Fruit fly (Drosophila melanogaster) whole organism, embryonic: ENCODE data around the gene Dhdds.

ENCODE experiments used
- Adf1 ChIP-seq: fragments of 200-800 bp; sonication (Bioruptor generic); IDR thresholded peaks from 2 replicates; pipeline ENCODE4 v1.3.6; 2022; ENCODE audit warnings: missing biosample characterization, missing genetic modification characterization
- Antp ChIP-seq: fragments of 200-800 bp; sonication (Bioruptor generic); optimal IDR thresholded peaks from 3 replicates; lab custom pipeline; 2016; ENCODE audit warnings: missing biosample characterization, missing genetic modification characterization
- CG10267 ChIP-seq: fragments of 200-800 bp; sonication (Bioruptor generic); optimal IDR thresholded peaks from 2 replicates; lab custom pipeline; 2018; ENCODE audit warnings: missing biosample characterization, mild to moderate bottlenecking, missing genetic modification characterization, moderate library complexity
- CG10979 ChIP-seq: fragments of 200-800 bp; sonication (Bioruptor generic); optimal IDR thresholded peaks from 2 replicates; lab custom pipeline; 2018; ENCODE audit warnings: missing biosample characterization, mild to moderate bottlenecking, missing genetic modification characterization, moderate library complexity
- CG11456 ChIP-seq: fragments of 200-800 bp; sonication (Bioruptor generic); IDR thresholded peaks from 3 replicates; pipeline ENCODE4 v1.3.6; 2022; ENCODE audit warnings: missing biosample characterization, missing genetic modification characterization
- CG12942 ChIP-seq: fragments of 200-800 bp; sonication (Bioruptor generic); optimal IDR thresholded peaks from 3 replicates; lab custom pipeline; 2016; ENCODE audit warnings: missing biosample characterization, missing genetic modification characterization
- CG15011 ChIP-seq: fragments of 200-800 bp; sonication (Bioruptor generic); optimal IDR thresholded peaks from 3 replicates; lab custom pipeline; 2018; ENCODE audit warnings: missing biosample characterization, mild to moderate bottlenecking, missing genetic modification characterization
- CG15601 ChIP-seq: fragments of 200-800 bp; sonication (Bioruptor generic); optimal IDR thresholded peaks from 3 replicates; lab custom pipeline; 2019; ENCODE audit warnings: missing biosample characterization, mild to moderate bottlenecking, missing genetic modification characterization, moderate library complexity
- CG1602 ChIP-seq: fragments of 200-800 bp; sonication (Bioruptor generic); optimal IDR thresholded peaks from 3 replicates; lab custom pipeline; 2016; ENCODE audit warnings: missing biosample characterization, missing genetic modification characterization
- CG18619 ChIP-seq: fragments of 200-800 bp; sonication (Bioruptor generic); optimal IDR thresholded peaks from 3 replicates; lab custom pipeline; 2017; ENCODE audit warnings: missing biosample characterization, mild to moderate bottlenecking, missing genetic modification characterization
- CG2199 ChIP-seq: fragments of 200-800 bp; sonication (Bioruptor generic); IDR thresholded peaks from 3 replicates; pipeline ENCODE4 v1.3.6; 2022; ENCODE audit warnings: missing biosample characterization, missing genetic modification characterization
- CG3281 ChIP-seq: fragments of 200-800 bp; sonication (Bioruptor generic); optimal IDR thresholded peaks from 3 replicates; lab custom pipeline; 2017; ENCODE audit warnings: missing biosample characterization, mild to moderate bottlenecking, missing genetic modification characterization
- CG33213 ChIP-seq: fragments of 200-800 bp; sonication (Bioruptor generic); optimal IDR thresholded peaks from 3 replicates; lab custom pipeline; 2016; ENCODE audit warnings: missing biosample characterization, missing genetic modification characterization
- CG6272 ChIP-seq: fragments of 200-800 bp; sonication (Bioruptor generic); IDR thresholded peaks from 2 replicates; pipeline ENCODE4 v1.3.6; 2022; ENCODE audit warnings: missing biosample characterization, missing genetic modification characterization
- CG7745 ChIP-seq: fragments of 200-800 bp; sonication (Bioruptor generic); optimal IDR thresholded peaks from 2 replicates; lab custom pipeline; 2018; ENCODE audit warnings: missing biosample characterization, mild to moderate bottlenecking, missing genetic modification characterization, moderate library complexity
- CG8089 ChIP-seq: fragments of 200-800 bp; sonication (Bioruptor generic); optimal IDR thresholded peaks from 3 replicates; lab custom pipeline; 2016; ENCODE audit warnings: missing biosample characterization, missing genetic modification characterization
- CG9876 ChIP-seq: fragments of 200-800 bp; sonication (Bioruptor generic); optimal IDR thresholded peaks from 2 replicates; lab custom pipeline; 2016; ENCODE audit warnings: missing biosample characterization, missing genetic modification characterization
- Dad ChIP-seq: fragments of 200-800 bp; sonication (Bioruptor generic); optimal IDR thresholded peaks from 3 replicates; lab custom pipeline; 2016; ENCODE audit warnings: missing biosample characterization, missing genetic modification characterization
- Dref ChIP-seq: fragments of 200-800 bp; sonication (Bioruptor generic); IDR thresholded peaks from 2 replicates; pipeline ENCODE4 v1.3.6; 2022; ENCODE audit warnings: missing biosample characterization, missing genetic modification characterization
- Fer3 ChIP-seq: fragments of 200-800 bp; sonication (Bioruptor generic); optimal IDR thresholded peaks from 2 replicates; lab custom pipeline; 2018; ENCODE audit warnings: missing biosample characterization, mild to moderate bottlenecking, missing genetic modification characterization, moderate library complexity
- H2.0 ChIP-seq: fragments of 200-800 bp; sonication (Bioruptor generic); IDR thresholded peaks from 2 replicates; pipeline ENCODE4 v1.3.6; 2022; ENCODE audit warnings: missing biosample characterization, missing genetic modification characterization
- Hey ChIP-seq: fragments of 200-800 bp; sonication (Bioruptor generic); optimal IDR thresholded peaks from 3 replicates; lab custom pipeline; 2018; ENCODE audit warnings: missing biosample characterization, mild to moderate bottlenecking, missing genetic modification characterization
- Lhr ChIP-seq: fragments of 200-800 bp; sonication (Bioruptor generic); optimal IDR thresholded peaks from 3 replicates; lab custom pipeline; 2017; ENCODE audit warnings: mild to moderate bottlenecking, missing biosample characterization, missing genetic modification reagents, missing genetic modification characterization
- Lim3 ChIP-seq: fragments of 200-800 bp; sonication (Bioruptor generic); IDR thresholded peaks from 2 replicates; pipeline ENCODE4 v1.3.6; 2022; ENCODE audit warnings: missing biosample characterization, missing genetic modification characterization
- Nf-YC ChIP-seq: fragments of 200-800 bp; optimal IDR thresholded peaks from 3 replicates; lab custom pipeline; 2019; ENCODE audit warnings: missing biosample characterization, mild to moderate bottlenecking, missing genetic modification characterization, moderate library complexity
- Oaz ChIP-seq: fragments of 200-800 bp; sonication (Bioruptor generic); IDR thresholded peaks from 2 replicates; pipeline ENCODE4 v1.3.6; 2022; ENCODE audit warnings: missing biosample characterization, missing genetic modification characterization
- Poxn ChIP-seq: fragments of 200-800 bp; sonication (Bioruptor generic); IDR thresholded peaks from 2 replicates; pipeline ENCODE4 v1.3.6; 2022; ENCODE audit warnings: missing biosample characterization, missing genetic modification characterization
- Ravus ChIP-seq: fragments of 200-800 bp; sonication (Bioruptor generic); IDR thresholded peaks from 2 replicates; pipeline ENCODE4 v1.3.6; 2022; ENCODE audit warnings: missing biosample characterization, missing genetic modification characterization
- Stat92E ChIP-seq, 3 experiments: fragments of >200 bp in 2 of 3; fragments of 200-800 bp in 1 of 3; sonication (Bioruptor generic) in 1 of 3; optimal IDR thresholded peaks; 2 replicates each; lab custom pipeline; 2017 to 2019; ENCODE audit warnings: missing biosample characterization in 3 of 3, missing genetic modification characterization in 3 of 3, mild to moderate bottlenecking in 1 of 3, moderate library complexity in 1 of 3
- amos ChIP-seq: fragments of 200-800 bp; sonication (Bioruptor generic); IDR thresholded peaks from 2 replicates; pipeline ENCODE4 v1.3.6; 2022; ENCODE audit warnings: missing biosample characterization, missing genetic modification characterization; ENCODE audit not compliant: partially characterized antibody
- cg ChIP-seq: fragments of 200-800 bp; sonication (Bioruptor generic); optimal IDR thresholded peaks from 3 replicates; lab custom pipeline; 2019; ENCODE audit warnings: missing biosample characterization, mild to moderate bottlenecking, missing genetic modification characterization, moderate library complexity
- chif ChIP-seq, 2 experiments: fragments of 200-800 bp; sonication (Bioruptor generic); optimal IDR thresholded peaks; 3 replicates each; lab custom pipeline; 2016; ENCODE audit warnings: missing biosample characterization in 2 of 2, missing genetic modification characterization in 2 of 2
- dpn ChIP-seq, 2 experiments: fragments of 200-800 bp; sonication (Bioruptor generic); optimal IDR thresholded peaks; 3 replicates each; lab custom pipeline; 2016; ENCODE audit warnings: missing biosample characterization in 2 of 2, missing genetic modification characterization in 2 of 2
- en ChIP-seq: fragments of 200-800 bp; sonication (Bioruptor generic); optimal IDR thresholded peaks from 2 replicates; lab custom pipeline; 2016; ENCODE audit warnings: missing biosample characterization, missing genetic modification characterization
- grn ChIP-seq: fragments of 200-800 bp; sonication (Bioruptor generic); optimal IDR thresholded peaks from 3 replicates; lab custom pipeline; 2017; ENCODE audit warnings: missing biosample characterization, missing genetic modification characterization
- jumu ChIP-seq: fragments of 200-800 bp; sonication (Bioruptor generic); optimal IDR thresholded peaks from 3 replicates; lab custom pipeline; 2016; ENCODE audit warnings: missing biosample characterization, missing genetic modification characterization
- maf-S ChIP-seq: fragments of 200-800 bp; sonication (Bioruptor generic); optimal IDR thresholded peaks from 2 replicates; lab custom pipeline; 2016; ENCODE audit warnings: missing biosample characterization, missing genetic modification characterization
- mirr ChIP-seq: fragments of 200-800 bp; sonication (Bioruptor generic); optimal IDR thresholded peaks from 3 replicates; lab custom pipeline; 2018; ENCODE audit warnings: missing biosample characterization, mild to moderate bottlenecking, missing genetic modification characterization
- nau ChIP-seq: fragments of 200-800 bp; sonication (Bioruptor generic); optimal IDR thresholded peaks from 3 replicates; lab custom pipeline; 2017; ENCODE audit warnings: missing biosample characterization, mild to moderate bottlenecking, missing genetic modification characterization, missing genetic modification reagents
- nerfin-1 ChIP-seq: fragments of 200-800 bp; sonication (Bioruptor generic); optimal IDR thresholded peaks from 3 replicates; lab custom pipeline; 2019; ENCODE audit warnings: missing biosample characterization, mild to moderate bottlenecking, missing genetic modification characterization, moderate library complexity
- pum ChIP-seq: fragments of 200-800 bp; sonication (Bioruptor generic); optimal IDR thresholded peaks from 2 replicates; lab custom pipeline; 2016; ENCODE audit warnings: missing biosample characterization, missing genetic modification characterization
- repo ChIP-seq: fragments of 200-800 bp; sonication (Bioruptor generic); optimal IDR thresholded peaks from 2 replicates; lab custom pipeline; 2016; ENCODE audit warnings: missing biosample characterization, missing genetic modification characterization
- rib ChIP-seq: fragments of 200-800 bp; sonication (Bioruptor generic); IDR thresholded peaks from 2 replicates; pipeline ENCODE4 v1.3.6; 2022; ENCODE audit warnings: missing biosample characterization, missing genetic modification characterization
- ro ChIP-seq: fragments of 200-800 bp; sonication (Bioruptor generic); IDR thresholded peaks from 2 replicates; pipeline ENCODE4 v1.3.6; 2022; ENCODE audit warnings: missing biosample characterization, missing genetic modification characterization
- schlank ChIP-seq: fragments of 200-800 bp; sonication (Bioruptor generic); optimal IDR thresholded peaks from 2 replicates; lab custom pipeline; 2018; ENCODE audit warnings: missing biosample characterization, mild to moderate bottlenecking, missing genetic modification characterization
- scrt ChIP-seq: fragments of 200-800 bp; sonication (Bioruptor generic); optimal IDR thresholded peaks from 2 replicates; lab custom pipeline; 2018; ENCODE audit warnings: missing biosample characterization, mild to moderate bottlenecking, missing genetic modification characterization, moderate library complexity
- slou ChIP-seq: fragments of 200-800 bp; sonication (Bioruptor generic); optimal IDR thresholded peaks from 3 replicates; lab custom pipeline; 2016; ENCODE audit warnings: missing biosample characterization, missing genetic modification characterization
- tio ChIP-seq: fragments of 200-800 bp; sonication (Bioruptor generic); optimal IDR thresholded peaks from 2 replicates; lab custom pipeline; 2017; ENCODE audit warnings: missing biosample characterization, missing genetic modification characterization, inconsistent platforms
- usp ChIP-seq: fragments of >200 bp; optimal IDR thresholded peaks from 2 replicates; lab custom pipeline; 2017; ENCODE audit warnings: missing biosample characterization, missing genetic modification characterization
- zfh2 ChIP-seq: fragments of 200-800 bp; sonication (Bioruptor generic); optimal IDR thresholded peaks from 2 replicates; lab custom pipeline; 2016; ENCODE audit warnings: missing biosample characterization, missing genetic modification characterization

Gene Dhdds

dm6 chrX:7933210-7933915 is at the start of gene Dhdds, which contains the start of gene RpS14a (continued):
- peak; percentile 54 for TF ChIP-seq Nf-YC (tag; lab: Kevin White, UChicago)
- no peak for TF ChIP-seq Antp (GFP tag; lab: Kevin White, UChicago)
- TF ChIP-seq Poxn (GFP tag; lab: Robert Waterston, UW) = no peak
- TF ChIP-seq Dref (GFP tag; lab: Robert Waterston, UW) = peak; percentile 73
- peak; percentile 11 for TF ChIP-seq CG8089 (GFP tag; lab: Kevin White, UChicago)
- peak; percentile 32 for TF ChIP-seq CG33213 (GFP tag; lab: Kevin White, UChicago)
- TF ChIP-seq Ravus = no peak
- TF ChIP-seq Hey = no peak
- peak; percentile 33 to 59 for TF ChIP-seq dpn (GFP tag; optimal IDR thresholded peaks at IDR 0.05; lab: Kevin White, UChicago)
- no peak for TF ChIP-seq usp (GFP tag; lab: Kevin White, UChicago)
- TF ChIP-seq Dad (GFP tag; lab: Kevin White, UChicago) = peak; percentile 58
- TF ChIP-seq chif (GFP tag; optimal IDR thresholded peaks at IDR 0.05; lab: Kevin White, UChicago) = peak; percentile 12 to 59
- TF ChIP-seq Stat92E (GFP tag; optimal IDR thresholded peaks at IDR 0.05; lab: Kevin White, UChicago) = peak in 1 of 3 experiments; percentile 44
- no peak for TF ChIP-seq ro (GFP tag; lab: Robert Waterston, UW)
- no peak for TF ChIP-seq tio (GFP tag; lab: Kevin White, UChicago)
- TF ChIP-seq CG7745 = no peak
- TF ChIP-seq nerfin-1 (tag; lab: Kevin White, UChicago) = peak; percentile 44
- peak; percentile 52; the same call in 1 of the 3 replicates for TF ChIP-seq CG11456 (GFP tag; lab: Robert Waterston, UW)
- peak; percentile 71 for TF ChIP-seq CG10267 (tag; lab: Kevin White, UChicago)
- no peak for TF ChIP-seq cg (GFP tag; lab: Kevin White, UChicago)
- TF ChIP-seq zfh2 = peak; percentile 61
- TF ChIP-seq CG18619 (GFP tag; lab: Kevin White, UChicago) = peak; percentile 73
- TF ChIP-seq slou = peak; percentile 51
- TF ChIP-seq grn (GFP tag; lab: Kevin White, UChicago) = peak; percentile 5
- TF ChIP-seq scrt (GFP tag; lab: Kevin White, UChicago) = peak; percentile 41
- no peak for TF ChIP-seq repo (GFP tag; lab: Kevin White, UChicago)
- no peak for TF ChIP-seq CG12942 (GFP tag; lab: Kevin White, UChicago)
- TF ChIP-seq maf-S (GFP tag; lab: Kevin White, UChicago) = peak; percentile 18
- TF ChIP-seq Lim3 (GFP tag; lab: Robert Waterston, UW) = no peak
- TF ChIP-seq CG1602 (GFP tag; lab: Kevin White, UChicago) = no peak
- TF ChIP-seq H2.0 (GFP tag; lab: Robert Waterston, UW) = no peak
- TF ChIP-seq schlank (tag; lab: Kevin White, UChicago) = no peak
- TF ChIP-seq pum (GFP tag; lab: Kevin White, UChicago) = no peak
- TF ChIP-seq en = peak; percentile 15
- TF ChIP-seq mirr (GFP tag; lab: Kevin White, UChicago) = no peak
- TF ChIP-seq jumu (GFP tag; lab: Kevin White, UChicago) = peak; percentile 24
- peak; percentile 24 for TF ChIP-seq Fer3 (tag; lab: Kevin White, UChicago)
- TF ChIP-seq nau (GFP tag; lab: Kevin White, UChicago) = peak; percentile 75
- peak; percentile 90 for TF ChIP-seq Lhr
- TF ChIP-seq Oaz (GFP tag; lab: Robert Waterston, UW) = no peak
- peak; percentile 41 for TF ChIP-seq CG9876
- no peak for TF ChIP-seq rib (GFP tag; lab: Robert Waterston, UW)
- peak; percentile 62 for TF ChIP-seq CG3281 (GFP tag; lab: Kevin White, UChicago)
- TF ChIP-seq amos (GFP tag; lab: Robert Waterston, UW) = peak; percentile 75
- TF ChIP-seq CG6272 (GFP tag; lab: Robert Waterston, UW) = 0 out of 2 replicates have a peak, but pooled peaks have one; percentile 13
- TF ChIP-seq CG15601 = peak; percentile 74
- peak; percentile 49 for TF ChIP-seq CG15011 (GFP tag; lab: Kevin White, UChicago)
- no peak for TF ChIP-seq CG2199 (GFP tag; lab: Robert Waterston, UW)
- peak; percentile 43 for TF ChIP-seq CG10979 (tag; lab: Kevin White, UChicago)
- TF ChIP-seq Adf1 (GFP tag; lab: Robert Waterston, UW) = no peak
